Worm (Caenorhabditis elegans) whole organism, L4 larva: Measurements from ENCODE around the gene txdc-12.1.

Source experiments
- R02D3.7 ChIP-seq: fragments of 150-350 bp; sonication (generic microtip); optimal IDR thresholded peaks from 3 replicates; lab custom pipeline; 2014; ENCODE audit warnings: missing biosample characterization, missing genetic modification characterization
- ces-1 ChIP-seq: fragments of 150-350 bp; sonication (generic microtip); optimal IDR thresholded peaks from 4 replicates; lab custom pipeline; 2014; ENCODE audit warnings: missing biosample characterization, missing genetic modification reagents, missing genetic modification characterization
- jun-1 ChIP-seq: fragments of 150-350 bp; optimal IDR thresholded peaks from 2 replicates; lab custom pipeline; 2014; ENCODE audit warnings: missing biosample characterization, missing genetic modification reagents, missing genetic modification characterization
- lin-1 ChIP-seq: fragments of 200-800 bp; sonication (Bioruptor generic); IDR thresholded peaks from 2 replicates; pipeline ENCODE4 v1.3.6; 2022; ENCODE audit warnings: missing genetic modification reagents, missing genetic modification characterization, missing compliant biosample characterization
- lsy-2 ChIP-seq, 2 experiments: fragments of 150-350 bp in 1 of 2; sonication (generic microtip) in 1 of 2; optimal IDR thresholded peaks; 2 replicates each; lab custom pipeline; 2014 to 2017; ENCODE audit warnings: missing biosample characterization in 2 of 2, missing genetic modification characterization in 2 of 2
- nhr-237 ChIP-seq: sonication (generic microtip); optimal IDR thresholded peaks from 2 replicates; lab custom pipeline; 2017; ENCODE audit warnings: missing biosample characterization, missing genetic modification characterization
- nhr-77 ChIP-seq: fragments of 150-350 bp; optimal IDR thresholded peaks from 2 replicates; lab custom pipeline; 2014; ENCODE audit warnings: missing biosample characterization, missing genetic modification characterization
- pha-4 ChIP-seq, 2 experiments: fragments of 150-350 bp in 1 of 2; fragments of 200-800 bp in 1 of 2; sonication (Bioruptor generic) in 1 of 2; IDR thresholded peaks in 1 of 2; optimal IDR thresholded peaks in 1 of 2; 2 replicates each; pipeline versions ENCODE4 v1.3.6 to Lab custom; 2014 to 2022; ENCODE audit warnings: missing genetic modification characterization in 2 of 2, missing genetic modification reagents in 2 of 2, missing biosample characterization in 1 of 2, missing compliant biosample characterization in 1 of 2
- skn-1 ChIP-seq: fragments of 150-350 bp; optimal IDR thresholded peaks from 2 replicates; lab custom pipeline; 2014; ENCODE audit warnings: missing biosample characterization, missing genetic modification characterization
- unc-39 ChIP-seq: sonication (generic microtip); optimal IDR thresholded peaks from 2 replicates; lab custom pipeline; 2017; ENCODE audit warnings: missing biosample characterization, missing genetic modification characterization
- vab-7 ChIP-seq: fragments of 200-800 bp; sonication (Bioruptor generic); IDR thresholded peaks from 2 replicates; pipeline ENCODE4 v1.3.6; 2022; ENCODE audit warnings: missing genetic modification reagents, missing genetic modification characterization, missing compliant biosample characterization

- no peak for TF ChIP-seq ces-1 (GFP tag; lab: Kevin White, UChicago)
- TF ChIP-seq nhr-237 (tag; lab: Kevin White, UChicago), result no peak
- no peak for TF ChIP-seq jun-1 (tag; lab: Kevin White, UChicago)
- TF ChIP-seq skn-1 (tag; lab: Kevin White, UChicago), result no peak
- no peak for TF ChIP-seq R02D3.7 (tag; lab: Kevin White, UChicago)
- no peak for TF ChIP-seq vab-7
- TF ChIP-seq unc-39 (tag; lab: Kevin White, UChicago), result no peak
- no peak for TF ChIP-seq lin-1 (GFP tag; lab: Robert Waterston, UW)
- no peak for TF ChIP-seq lsy-2 (tag; optimal IDR thresholded peaks at IDR 0.05; lab: Kevin White, UChicago)
- TF ChIP-seq pha-4 (GFP tag; IDR thresholded peaks at IDR 0.05; lab: Robert Waterston, UW), result no peak
- TF ChIP-seq pha-4 (tag; optimal IDR thresholded peaks at IDR 0.05; lab: Kevin White, UChicago), result no peak
- TF ChIP-seq nhr-77 (tag; lab: Kevin White, UChicago), result no peak
These were observed 2.4 kb downstream of the txdc-12.1 start, which contains the start of gene Y57A10A.24 for ce11 chrII:12242551-12242950.
